Fruit fly (Drosophila melanogaster) whole organism, embryonic: ENCODE results near the gene CG9018.
A peak's percentile ranks its signal among the peaks of the same experiment; 100 is the strongest.

Experiments
- Asciz ChIP-seq: fragments of 200-800 bp; sonication (Bioruptor generic); optimal IDR thresholded peaks from 2 replicates; lab custom pipeline; 2017; ENCODE audit warnings: missing biosample characterization, mild to moderate bottlenecking, missing genetic modification characterization, missing genetic modification reagents
- BEAF-32 ChIP-seq: fragments of 200-800 bp; sonication (Bioruptor generic); optimal IDR thresholded peaks from 3 replicates; lab custom pipeline; 2017; ENCODE audit warnings: missing biosample characterization, missing genetic modification characterization, mild to moderate bottlenecking, moderate library complexity, missing genetic modification reagents
- CG10267 ChIP-seq: fragments of 200-800 bp; sonication (Bioruptor generic); optimal IDR thresholded peaks from 2 replicates; lab custom pipeline; 2018; ENCODE audit warnings: missing biosample characterization, mild to moderate bottlenecking, missing genetic modification characterization, moderate library complexity
- CG11456 ChIP-seq: fragments of 200-800 bp; sonication (Bioruptor generic); IDR thresholded peaks from 3 replicates; pipeline ENCODE4 v1.3.6; 2022; ENCODE audit warnings: missing biosample characterization, missing genetic modification characterization
- CG12769 ChIP-seq: fragments of 200-800 bp; sonication (Bioruptor generic); optimal IDR thresholded peaks from 2 replicates; lab custom pipeline; 2019; ENCODE audit warnings: missing biosample characterization, mild to moderate bottlenecking, missing genetic modification characterization, moderate library complexity
- CG15514 ChIP-seq: fragments of 200-800 bp; sonication (Bioruptor generic); optimal IDR thresholded peaks from 3 replicates; lab custom pipeline; 2017; ENCODE audit warnings: missing biosample characterization, missing genetic modification characterization, mild to moderate bottlenecking, moderate library complexity, missing genetic modification reagents
- CG16779 ChIP-seq: fragments of 200-800 bp; sonication (Bioruptor generic); IDR thresholded peaks from 2 replicates; pipeline ENCODE4 v1.3.6; 2022; ENCODE audit warnings: missing biosample characterization, missing genetic modification characterization
- CG1832 ChIP-seq: fragments of 200-800 bp; sonication (Bioruptor generic); optimal IDR thresholded peaks from 2 replicates; lab custom pipeline; 2017; ENCODE audit warnings: missing biosample characterization, mild to moderate bottlenecking, missing genetic modification characterization, inconsistent platforms
- CG2116 ChIP-seq: fragments of 200-800 bp; sonication (Bioruptor generic); optimal IDR thresholded peaks from 3 replicates; lab custom pipeline; 2018; ENCODE audit warnings: missing biosample characterization, mild to moderate bottlenecking, missing genetic modification characterization
- CG30020 ChIP-seq: fragments of 200-800 bp; optimal IDR thresholded peaks from 2 replicates; lab custom pipeline; 2019; ENCODE audit warnings: missing biosample characterization, mild to moderate bottlenecking, missing genetic modification characterization, moderate library complexity
- CG3847 ChIP-seq: fragments of 200-800 bp; sonication (Bioruptor generic); IDR thresholded peaks from 2 replicates; pipeline ENCODE4 v1.3.6; 2022; ENCODE audit warnings: missing biosample characterization, missing genetic modification characterization
- CG4328 ChIP-seq: fragments of 200-800 bp; sonication (Bioruptor generic); optimal IDR thresholded peaks from 3 replicates; lab custom pipeline; 2017; ENCODE audit warnings: missing biosample characterization, missing genetic modification reagents, missing genetic modification characterization
- CG7556 ChIP-seq: fragments of 200-800 bp; sonication (Bioruptor generic); optimal IDR thresholded peaks from 2 replicates; lab custom pipeline; 2017; ENCODE audit warnings: missing biosample characterization, mild to moderate bottlenecking, missing genetic modification characterization
- CG7928 ChIP-seq: fragments of 200-800 bp; sonication (Bioruptor generic); optimal IDR thresholded peaks from 2 replicates; lab custom pipeline; 2017; ENCODE audit warnings: missing biosample characterization, mild to moderate bottlenecking, missing genetic modification characterization
- CG8944 ChIP-seq: fragments of 200-800 bp; sonication (Bioruptor generic); optimal IDR thresholded peaks from 3 replicates; lab custom pipeline; 2016; ENCODE audit warnings: missing biosample characterization, missing genetic modification characterization
- CoRest ChIP-seq: fragments of 200-800 bp; sonication (Bioruptor generic); optimal IDR thresholded peaks from 3 replicates; lab custom pipeline; 2018; ENCODE audit warnings: missing biosample characterization, mild to moderate bottlenecking, missing genetic modification characterization, moderate library complexity
- E2f2 ChIP-seq: fragments of 200-800 bp; sonication (Bioruptor generic); IDR thresholded peaks from 2 replicates; pipeline ENCODE4 v1.3.6; 2022; ENCODE audit warnings: missing biosample characterization, missing genetic modification characterization
- Elba2 ChIP-seq: fragments of 200-800 bp; sonication (Bioruptor generic); optimal IDR thresholded peaks from 3 replicates; lab custom pipeline; 2016; ENCODE audit warnings: missing biosample characterization, missing genetic modification characterization
- Ets97D ChIP-seq: fragments of 200-800 bp; sonication (Bioruptor generic); optimal IDR thresholded peaks from 3 replicates; lab custom pipeline; 2016; ENCODE audit warnings: missing biosample characterization, missing genetic modification characterization
- Lhr ChIP-seq: fragments of 200-800 bp; sonication (Bioruptor generic); optimal IDR thresholded peaks from 3 replicates; lab custom pipeline; 2017; ENCODE audit warnings: mild to moderate bottlenecking, missing biosample characterization, missing genetic modification reagents, missing genetic modification characterization
- Myb ChIP-seq: fragments of 200-800 bp; sonication (Bioruptor generic); optimal IDR thresholded peaks from 2 replicates; lab custom pipeline; 2016; ENCODE audit warnings: missing biosample characterization, missing genetic modification characterization
- NfI ChIP-seq: fragments of 200-800 bp; sonication (Bioruptor generic); optimal IDR thresholded peaks from 3 replicates; lab custom pipeline; 2018; ENCODE audit warnings: missing biosample characterization, mild to moderate bottlenecking, missing genetic modification characterization, moderate library complexity
- Opbp ChIP-seq: fragments of 200-800 bp; sonication (Bioruptor generic); IDR thresholded peaks from 3 replicates; pipeline ENCODE4 v1.3.6; 2022; ENCODE audit warnings: missing biosample characterization, missing genetic modification characterization; ENCODE audit not compliant: partially characterized antibody
- Sin3A ChIP-seq: fragments of >200 bp; optimal IDR thresholded peaks from 2 replicates; lab custom pipeline; 2018
- Sry-δ ChIP-seq: fragments of 200-800 bp; sonication (Bioruptor generic); optimal IDR thresholded peaks from 2 replicates; lab custom pipeline; 2016; ENCODE audit warnings: missing biosample characterization, missing genetic modification characterization
- Stat92E ChIP-seq, 3 experiments: fragments of >200 bp in 2 of 3; fragments of 200-800 bp in 1 of 3; sonication (Bioruptor generic) in 1 of 3; optimal IDR thresholded peaks; 2 replicates each; lab custom pipeline; 2017 to 2019; ENCODE audit warnings: missing biosample characterization in 3 of 3, missing genetic modification characterization in 3 of 3, mild to moderate bottlenecking in 1 of 3, moderate library complexity in 1 of 3
- Trl ChIP-seq, 3 experiments: fragments of >200 bp in 2 of 3; fragments of 200-800 bp in 1 of 3; sonication (Bioruptor generic) in 1 of 3; optimal IDR thresholded peaks; 2 replicates in 1 of 3; 3 replicates in 2 of 3; lab custom pipeline; 2016 to 2017; ENCODE audit warnings: missing biosample characterization in 1 of 3, missing genetic modification characterization in 1 of 3
- Vsx1 ChIP-seq: fragments of 200-800 bp; sonication (Bioruptor generic); optimal IDR thresholded peaks from 2 replicates; lab custom pipeline; 2017; ENCODE audit warnings: missing biosample characterization, mild to moderate bottlenecking, missing genetic modification characterization, missing genetic modification reagents
- bbx ChIP-seq: fragments of 200-800 bp; sonication (Bioruptor generic); IDR thresholded peaks from 2 replicates; pipeline ENCODE4 v1.3.6; 2022; ENCODE audit warnings: missing biosample characterization, missing genetic modification characterization; ENCODE audit not compliant: partially characterized antibody
- btn ChIP-seq: fragments of 200-800 bp; sonication (Bioruptor generic); optimal IDR thresholded peaks from 2 replicates; lab custom pipeline; 2016; ENCODE audit warnings: missing biosample characterization, missing genetic modification characterization
- cwo ChIP-seq: fragments of 200-800 bp; sonication (Bioruptor generic); optimal IDR thresholded peaks from 3 replicates; lab custom pipeline; 2017; ENCODE audit warnings: missing biosample characterization, missing genetic modification characterization, mild to moderate bottlenecking, moderate library complexity, missing genetic modification reagents
- hbn ChIP-seq: fragments of 200-800 bp; sonication (Bioruptor generic); IDR thresholded peaks from 2 replicates; pipeline ENCODE4 v1.3.6; 2022; ENCODE audit warnings: missing biosample characterization, missing genetic modification characterization; ENCODE audit not compliant: partially characterized antibody
- hkb ChIP-seq, 2 experiments: fragments of 200-800 bp in 1 of 2; fragments of >200 bp in 1 of 2; sonication (Bioruptor generic) in 1 of 2; IDR thresholded peaks in 1 of 2; optimal IDR thresholded peaks in 1 of 2; 2 replicates each; pipeline versions ENCODE4 v1.3.6 to Lab custom; 2017 to 2022; ENCODE audit warnings: missing biosample characterization in 1 of 2, missing genetic modification characterization in 1 of 2
- knrl ChIP-seq: fragments of 200-800 bp; sonication (Bioruptor generic); IDR thresholded peaks from 3 replicates; pipeline ENCODE4 v1.3.6; 2022; ENCODE audit warnings: missing biosample characterization, missing genetic modification characterization; ENCODE audit not compliant: partially characterized antibody
- lbe ChIP-seq: fragments of 200-800 bp; sonication (Bioruptor generic); optimal IDR thresholded peaks from 2 replicates; lab custom pipeline; 2016; ENCODE audit warnings: missing biosample characterization, mild to moderate bottlenecking, missing genetic modification characterization
- mam ChIP-seq: fragments of 200-800 bp; sonication (Bioruptor generic); optimal IDR thresholded peaks from 3 replicates; lab custom pipeline; 2016; ENCODE audit warnings: missing biosample characterization, missing genetic modification characterization
- nmo ChIP-seq: fragments of 200-800 bp; sonication (Bioruptor generic); optimal IDR thresholded peaks from 2 replicates; lab custom pipeline; 2018; ENCODE audit warnings: missing biosample characterization, mild to moderate bottlenecking, missing genetic modification characterization, moderate library complexity
- p53 ChIP-seq: fragments of 200-800 bp; sonication (Bioruptor generic); optimal IDR thresholded peaks from 2 replicates; lab custom pipeline; 2016; ENCODE audit warnings: missing biosample characterization, missing genetic modification characterization
- phol ChIP-seq: fragments of 200-800 bp; sonication (Bioruptor generic); optimal IDR thresholded peaks from 3 replicates; lab custom pipeline; 2018; ENCODE audit warnings: missing biosample characterization, mild to moderate bottlenecking, missing genetic modification characterization, moderate library complexity
- pita ChIP-seq: fragments of 200-800 bp; sonication (Bioruptor generic); optimal IDR thresholded peaks from 2 replicates; lab custom pipeline; 2017; ENCODE audit warnings: missing biosample characterization, mild to moderate bottlenecking, missing genetic modification characterization
- pros ChIP-seq: fragments of 200-800 bp; sonication (Bioruptor generic); optimal IDR thresholded peaks from 3 replicates; lab custom pipeline; 2019; ENCODE audit warnings: missing biosample characterization, mild to moderate bottlenecking, missing genetic modification characterization, moderate library complexity
- pzg ChIP-seq: fragments of 200-800 bp; sonication (Bioruptor generic); optimal IDR thresholded peaks from 3 replicates; lab custom pipeline; 2018; ENCODE audit warnings: missing biosample characterization, mild to moderate bottlenecking, missing genetic modification characterization, moderate library complexity
- rib ChIP-seq: fragments of 200-800 bp; sonication (Bioruptor generic); IDR thresholded peaks from 2 replicates; pipeline ENCODE4 v1.3.6; 2022; ENCODE audit warnings: missing biosample characterization, missing genetic modification characterization
- row ChIP-seq: fragments of 200-800 bp; sonication (Bioruptor generic); IDR thresholded peaks from 3 replicates; pipeline ENCODE4 v1.3.6; 2022; ENCODE audit warnings: missing biosample characterization, missing genetic modification characterization
- sens ChIP-seq: fragments of 200-800 bp; sonication (Bioruptor generic); peaks from one replicate; lab custom pipeline; 2016; ENCODE audit warnings: missing biosample characterization, missing genetic modification characterization
- sna ChIP-seq: fragments of 200-800 bp; sonication (Bioruptor generic); IDR thresholded peaks from 2 replicates; pipeline ENCODE4 v1.3.6; 2022; ENCODE audit warnings: missing biosample characterization, missing genetic modification characterization; ENCODE audit not compliant: partially characterized antibody
- stwl ChIP-seq: fragments of 200-800 bp; sonication (Bioruptor generic); optimal IDR thresholded peaks from 3 replicates; lab custom pipeline; 2018; ENCODE audit warnings: missing biosample characterization, mild to moderate bottlenecking, missing genetic modification characterization, moderate library complexity
- vfl ChIP-seq: fragments of 200-800 bp; sonication (Bioruptor generic); optimal IDR thresholded peaks from 2 replicates; lab custom pipeline; 2016; ENCODE audit warnings: missing biosample characterization, missing genetic modification characterization

CG9018 gene

DNA sequence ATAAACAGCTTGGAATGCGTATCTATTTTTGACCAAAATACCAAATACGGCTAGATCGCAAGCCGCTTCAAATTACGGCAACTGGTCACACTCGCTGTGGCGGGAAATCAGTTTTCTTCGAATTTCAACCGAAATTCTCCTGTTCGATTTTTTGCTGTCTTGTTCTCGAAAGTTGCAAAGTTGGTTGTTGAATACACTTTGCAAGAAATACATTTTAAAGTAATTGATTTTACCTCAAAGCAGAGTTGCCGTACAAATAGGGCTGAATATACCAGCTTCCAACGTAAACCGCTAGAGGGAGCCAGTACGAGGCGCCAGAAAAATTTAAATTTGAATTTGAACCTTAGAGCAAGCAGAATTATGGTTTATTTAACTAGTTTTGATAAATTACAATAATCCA, at the start of gene CG9018:
CG9018 (minus strand) TSS at position 43 of the 400 bp plus-strand sequence.
- no peak for TF ChIP-seq CG30020
- no peak for TF ChIP-seq CG7556 (GFP tag; lab: Kevin White, UChicago)
- TF ChIP-seq CG10267, result peak; percentile 56
- peak; percentile 56 for TF ChIP-seq CoRest
- TF ChIP-seq Elba2 (GFP tag; lab: Kevin White, UChicago), result peak; percentile 17
- no peak for TF ChIP-seq btn (GFP tag; lab: Kevin White, UChicago)
- TF ChIP-seq CG2116 (GFP tag; lab: Kevin White, UChicago), result peak; percentile 68
- TF ChIP-seq E2f2, result peak; percentile 99
- peak; percentile 54 for TF ChIP-seq pros (GFP tag; lab: Kevin White, UChicago)
- peak; percentile 49 for TF ChIP-seq phol (tag; lab: Kevin White, UChicago)
- peak; percentile 39; the same call in 1 of the 3 replicates for TF ChIP-seq Opbp (GFP tag; lab: Robert Waterston, UW)
- no peak for TF ChIP-seq lbe
- no peak for TF ChIP-seq vfl (GFP tag; lab: Kevin White, UChicago)
- peak; percentile 48 for TF ChIP-seq CG15514 (GFP tag; lab: Kevin White, UChicago)
- TF ChIP-seq BEAF-32 (GFP tag; lab: Kevin White, UChicago), result peak; percentile 50
- peak; percentile 58 for TF ChIP-seq Ets97D (GFP tag; lab: Kevin White, UChicago)
- peak; percentile 61 for TF ChIP-seq stwl (tag; lab: Kevin White, UChicago)
- no peak for TF ChIP-seq rib (GFP tag; lab: Robert Waterston, UW)
- peak; percentile 77 for TF ChIP-seq sens (GFP tag; lab: Kevin White, UChicago)
- peak; percentile 97 for TF ChIP-seq Sin3A (lab: Kevin White, UChicago)
- TF ChIP-seq CG1832 (GFP tag; lab: Kevin White, UChicago), result no peak
- TF ChIP-seq sna (GFP tag; lab: Robert Waterston, UW), result no peak
- peak; percentile 56 for TF ChIP-seq Sry-δ (GFP tag; lab: Kevin White, UChicago)
- peak; percentile 79 for TF ChIP-seq Lhr
- TF ChIP-seq Stat92E (GFP tag; optimal IDR thresholded peaks at IDR 0.05; lab: Kevin White, UChicago), result peak in 1 of 3 experiments; percentile 9
- peak; percentile 72 for TF ChIP-seq Myb (GFP tag; lab: Kevin White, UChicago)
- TF ChIP-seq CG16779 (GFP tag; lab: Robert Waterston, UW), result no peak
- TF ChIP-seq Trl (optimal IDR thresholded peaks at IDR 0.05; lab: Kevin White, UChicago), result no peak
- TF ChIP-seq Trl (GFP tag; optimal IDR thresholded peaks at IDR 0.05; lab: Kevin White, UChicago), result peak; percentile 25
- peak; percentile 30; the same call in 1 of the 3 replicates for TF ChIP-seq CG11456
- TF ChIP-seq cwo (GFP tag; lab: Kevin White, UChicago), result no peak
- TF ChIP-seq CG8944, result no peak
- TF ChIP-seq Asciz (GFP tag; lab: Kevin White, UChicago), result no peak
- TF ChIP-seq mam (GFP tag; lab: Kevin White, UChicago), result no peak
- TF ChIP-seq hkb (optimal IDR thresholded peaks at IDR 0.05; lab: Kevin White, UChicago), result peak; percentile 95
- no peak for TF ChIP-seq hkb (GFP tag; IDR thresholded peaks at IDR 0.05; lab: Robert Waterston, UW)
- TF ChIP-seq CG3847 (GFP tag; lab: Robert Waterston, UW), result peak; percentile 68
- TF ChIP-seq knrl (GFP tag; lab: Robert Waterston, UW), result peak; percentile 34; the same call in 1 of the 3 replicates
- TF ChIP-seq Vsx1 (GFP tag; lab: Kevin White, UChicago), result no peak
- TF ChIP-seq nmo (GFP tag; lab: Kevin White, UChicago), result peak; percentile 72
- 0 out of 3 replicates have a peak, but pooled peaks have one; percentile 5 for TF ChIP-seq row (GFP tag; lab: Robert Waterston, UW)
- peak; percentile 86 for TF ChIP-seq CG7928 (GFP tag; lab: Kevin White, UChicago)
- peak; percentile 30 for TF ChIP-seq pita
- TF ChIP-seq bbx (GFP tag; lab: Robert Waterston, UW), result no peak
- TF ChIP-seq pzg, result peak; percentile 79
- TF ChIP-seq CG12769 (tag; lab: Kevin White, UChicago), result no peak
- TF ChIP-seq hbn, result no peak
- TF ChIP-seq p53 (GFP tag; lab: Kevin White, UChicago), result peak; percentile 32
- TF ChIP-seq NfI (GFP tag; lab: Kevin White, UChicago), result no peak
- TF ChIP-seq CG4328 (GFP tag; lab: Kevin White, UChicago), result no peak
